Worm (Caenorhabditis elegans): Measurements from ENCODE around the gene R03H10.5.

DNA sequence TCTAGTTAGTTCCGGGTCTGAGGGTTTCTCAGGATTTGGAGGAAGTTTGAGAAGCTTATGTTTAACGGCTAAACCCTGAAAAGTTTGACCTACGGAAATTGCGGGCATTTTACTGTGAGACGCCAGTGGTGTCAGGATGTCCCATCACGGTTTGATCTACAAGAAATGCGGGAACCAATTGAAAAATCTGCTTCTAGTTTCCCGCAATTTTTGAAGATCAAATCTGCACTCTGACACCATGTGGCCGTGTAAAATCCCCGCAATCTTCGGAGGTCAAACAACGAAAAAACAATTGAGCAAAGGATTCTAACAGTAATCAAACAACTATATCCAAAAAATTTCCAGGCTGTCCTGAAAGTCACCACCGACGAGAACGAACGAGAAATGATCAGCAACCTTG lies 47.5 kb downstream of the R03H10.5 start:
- no peak for TF ChIP-seq him-1 (tag; optimal IDR thresholded peaks at IDR 0.05)
- no peak for TF ChIP-seq dao-5 (tag; optimal IDR thresholded peaks at IDR 0.05)
- TF ChIP-seq W03F9.2 (tag; optimal IDR thresholded peaks at IDR 0.05), result no peak

All from whole organism, L4/young adult.